Fruit fly (Drosophila melanogaster): ENCODE measurements around the gene SmydA-4.

The SmydA-4 gene

dm6 chrX:11081242-11081641 is 36.7 kb downstream of the SmydA-4 start (continued):
- TF ChIP-seq mirr (GFP tag; optimal IDR thresholded peaks at IDR 0.05) (no peak), chm (GFP tag; IDR thresholded peaks at IDR 0.05) (no peak), crol (GFP tag; IDR thresholded peaks at IDR 0.05) (no peak), CG8388 (GFP tag; optimal IDR thresholded peaks at IDR 0.05) (peak; percentile 30), CG10431 (GFP tag; optimal IDR thresholded peaks at IDR 0.05) (no peak), eve (GFP tag; optimal IDR thresholded peaks at IDR 0.05) (no peak), al (GFP tag; IDR thresholded peaks at IDR 0.05) (no peak), tin (GFP tag; optimal IDR thresholded peaks at IDR 0.05) (peak; percentile 34), CG2875 (GFP tag; optimal IDR thresholded peaks at IDR 0.05) (no peak), ab (GFP tag; optimal IDR thresholded peaks at IDR 0.05) (no peak), pb (GFP tag; optimal IDR thresholded peaks at IDR 0.05) (no peak), phol (tag; optimal IDR thresholded peaks at IDR 0.05) (peak; percentile 49), CG13775 (GFP tag; optimal IDR thresholded peaks at IDR 0.05) (peak; percentile 32), CG3163 (GFP tag; optimal IDR thresholded peaks at IDR 0.05) (no peak), CG30403 (GFP tag; optimal IDR thresholded peaks at IDR 0.05) (no peak), CG18262 (tag; optimal IDR thresholded peaks at IDR 0.05) (no peak), CG7357 (GFP tag; IDR thresholded peaks at IDR 0.05) (0 out of 3 replicates have a peak, but pooled peaks have one; percentile 26), Chrac-16 (GFP tag; optimal IDR thresholded peaks at IDR 0.05) (peak; percentile 19), CG6854 (GFP tag; optimal IDR thresholded peaks at IDR 0.05) (peak; percentile 47), Ets65A (GFP tag) (peak; percentile 73), CG12391 (tag; optimal IDR thresholded peaks at IDR 0.05) (peak; percentile 57), Jarid2 (GFP tag; optimal IDR thresholded peaks at IDR 0.05) (peak; percentile 3), ac (GFP tag; optimal IDR thresholded peaks at IDR 0.05) (no peak), NC2β (GFP tag; optimal IDR thresholded peaks at IDR 0.05) (no peak), pfk (GFP tag; optimal IDR thresholded peaks at IDR 0.05) (no peak), CG8765 (GFP tag; IDR thresholded peaks at IDR 0.05) (no peak), mld (GFP tag; IDR thresholded peaks at IDR 0.05; ENCODE audit: partially characterized antibody) (no peak), zfh1 (GFP tag; IDR thresholded peaks at IDR 0.05) (0 out of 3 replicates have a peak, but pooled peaks have one; percentile 12), HmgZ (tag; optimal IDR thresholded peaks at IDR 0.05) (peak; percentile 14), CG13894 (tag; optimal IDR thresholded peaks at IDR 0.05) (no peak), lbe (GFP tag; optimal IDR thresholded peaks at IDR 0.05) (no peak), ken (GFP tag; IDR thresholded peaks at IDR 0.05) (no peak), shn (GFP tag; optimal IDR thresholded peaks at IDR 0.05) (peak; percentile 16), slp2 (GFP tag; optimal IDR thresholded peaks at IDR 0.05) (no peak), CG13123 (GFP tag; optimal IDR thresholded peaks at IDR 0.05) (no peak), CG12104 (GFP tag; optimal IDR thresholded peaks at IDR 0.05) (no peak), Ptx1 (GFP tag; IDR thresholded peaks at IDR 0.05) (peak; percentile 58), en (GFP tag; optimal IDR thresholded peaks at IDR 0.05) (no peak), CG34376 (GFP tag; optimal IDR thresholded peaks at IDR 0.05) (no peak), CG5245 (GFP tag; optimal IDR thresholded peaks at IDR 0.05) (no peak), sisA (GFP tag; IDR thresholded peaks at IDR 0.05) (peak; percentile 35; the same call in 1 of the 2 replicates), vfl (GFP tag; optimal IDR thresholded peaks at IDR 0.05) (no peak), CG11696 (GFP tag; IDR thresholded peaks at IDR 0.05) (peak; percentile 58), CG32772 (GFP tag; IDR thresholded peaks at IDR 0.05) (no peak), crc (GFP tag; optimal IDR thresholded peaks at IDR 0.05) (no peak), Tbp (GFP tag; optimal IDR thresholded peaks at IDR 0.05) (no peak), CG8478 (optimal IDR thresholded peaks at IDR 0.05) (no peak), lab (GFP tag; optimal IDR thresholded peaks at IDR 0.05) (peak; percentile 77), CG3995 (GFP tag; optimal IDR thresholded peaks at IDR 0.05) (no peak), Poxn (GFP tag; IDR thresholded peaks at IDR 0.05) (no peak), CG3847 (GFP tag; IDR thresholded peaks at IDR 0.05) (0 out of 2 replicates have a peak, but pooled peaks have one; percentile 16), sob (GFP tag; IDR thresholded peaks at IDR 0.05) (peak; percentile 55; the same call in 1 of the 2 replicates), sd (tag; optimal IDR thresholded peaks at IDR 0.05) (no peak)
